Worm (Caenorhabditis elegans) whole organism, L3 larva: ENCODE measurements around the gene scyl-1.

Source experiments
- R02D3.7 ChIP-seq: fragments of 150-350 bp; optimal IDR thresholded peaks from 2 replicates; lab custom pipeline; 2014; ENCODE audit warnings: missing biosample characterization, missing genetic modification characterization
- ZK546.5 ChIP-seq: sonication (generic microtip); optimal IDR thresholded peaks from 2 replicates; lab custom pipeline; 2017; ENCODE audit warnings: missing biosample characterization, missing genetic modification characterization
- aly-2 ChIP-seq: fragments of 150-350 bp; optimal IDR thresholded peaks from 2 replicates; lab custom pipeline; 2014; ENCODE audit warnings: missing biosample characterization, missing genetic modification characterization
- ama-1 ChIP-seq: fragments of 150-350 bp; optimal IDR thresholded peaks from 2 replicates; lab custom pipeline; 2018
- ceh-82 ChIP-seq: fragments of 150-350 bp; optimal IDR thresholded peaks from 2 replicates; lab custom pipeline; 2014; ENCODE audit warnings: missing biosample characterization, missing genetic modification characterization
- ceh-9 ChIP-seq: sonication (generic microtip); optimal IDR thresholded peaks from 2 replicates; lab custom pipeline; 2018; ENCODE audit warnings: missing biosample characterization, missing genetic modification characterization
- daf-12 ChIP-seq: fragments of 150-350 bp; optimal IDR thresholded peaks from 2 replicates; lab custom pipeline; 2014; ENCODE audit warnings: missing biosample characterization, missing genetic modification reagents, missing genetic modification characterization
- egl-27 ChIP-seq: sonication (generic microtip); optimal IDR thresholded peaks from 4 replicates; lab custom pipeline; 2017; ENCODE audit warnings: missing biosample characterization, missing genetic modification reagents, missing genetic modification characterization
- egl-5 ChIP-seq: fragments of 150-350 bp; optimal IDR thresholded peaks from 2 replicates; lab custom pipeline; 2017; ENCODE audit warnings: missing biosample characterization, missing genetic modification reagents, missing genetic modification characterization, inconsistent platforms
- elt-3 ChIP-seq, 3 experiments: fragments of 150-350 bp in 1 of 3; sonication (generic microtip) in 2 of 3; optimal IDR thresholded peaks; 2 replicates in 2 of 3; 4 replicates in 1 of 3; lab custom pipeline; 2014 to 2017; ENCODE audit warnings: missing biosample characterization in 3 of 3, missing genetic modification characterization in 3 of 3
- eor-1 ChIP-seq, 2 experiments: fragments of 150-350 bp; optimal IDR thresholded peaks; 2 replicates each; lab custom pipeline; 2014 to 2018; ENCODE audit warnings: missing biosample characterization in 2 of 2, missing genetic modification characterization in 2 of 2
- fkh-10 ChIP-seq: sonication (generic microtip); optimal IDR thresholded peaks from 2 replicates; lab custom pipeline; 2017; ENCODE audit warnings: missing biosample characterization, missing genetic modification reagents, missing genetic modification characterization
- fkh-2 ChIP-seq: fragments of 150-350 bp; optimal IDR thresholded peaks from 2 replicates; lab custom pipeline; 2014; ENCODE audit warnings: missing biosample characterization, missing genetic modification reagents, missing genetic modification characterization
- fos-1 ChIP-seq: fragments of 150-350 bp; optimal IDR thresholded peaks from 2 replicates; lab custom pipeline; 2014; ENCODE audit warnings: missing biosample characterization, missing genetic modification characterization
- hmg-11 ChIP-seq: sonication (generic microtip); optimal IDR thresholded peaks from 2 replicates; lab custom pipeline; 2016; ENCODE audit warnings: missing genetic modification characterization, missing compliant biosample characterization
- lin-15B ChIP-seq: fragments of 150-350 bp; optimal IDR thresholded peaks from 2 replicates; lab custom pipeline; 2014; ENCODE audit warnings: missing biosample characterization, missing genetic modification characterization
- lsy-12 ChIP-seq: sonication (generic microtip); optimal IDR thresholded peaks from 2 replicates; lab custom pipeline; 2016; ENCODE audit warnings: mild to moderate bottlenecking, missing genetic modification characterization, missing compliant biosample characterization
- nfya-1 ChIP-seq: sonication (generic microtip); optimal IDR thresholded peaks from 2 replicates; lab custom pipeline; 2017; ENCODE audit warnings: missing genetic modification characterization, mild to moderate bottlenecking, missing compliant biosample characterization, antibody characterized with exemption, moderate library complexity; ENCODE audit not compliant: insufficient read depth
- nhr-11 ChIP-seq: fragments of 150-350 bp; optimal IDR thresholded peaks from 2 replicates; lab custom pipeline; 2014; ENCODE audit warnings: missing biosample characterization, missing genetic modification characterization
- nhr-12 ChIP-seq: fragments of 150-350 bp; optimal IDR thresholded peaks from 2 replicates; lab custom pipeline; 2014; ENCODE audit warnings: missing biosample characterization, missing genetic modification characterization
- nhr-23 ChIP-seq: fragments of 150-350 bp; optimal IDR thresholded peaks from 2 replicates; lab custom pipeline; 2014; ENCODE audit warnings: missing biosample characterization, missing genetic modification reagents, missing genetic modification characterization
- nhr-28 ChIP-seq: fragments of 150-350 bp; optimal IDR thresholded peaks from 2 replicates; lab custom pipeline; 2014; ENCODE audit warnings: missing biosample characterization, missing genetic modification characterization
- nhr-43 ChIP-seq: sonication (generic microtip); optimal IDR thresholded peaks from 2 replicates; lab custom pipeline; 2016; ENCODE audit warnings: mild to moderate bottlenecking, missing genetic modification characterization, missing compliant biosample characterization; ENCODE audit not compliant: poor library complexity, severe bottlenecking
- nhr-67 ChIP-seq: fragments of 150-350 bp; optimal IDR thresholded peaks from 2 replicates; lab custom pipeline; 2014; ENCODE audit warnings: missing biosample characterization, missing genetic modification characterization
- nhr-76 ChIP-seq: fragments of 150-350 bp; sonication (generic microtip); optimal IDR thresholded peaks from 5 replicates; lab custom pipeline; 2014; ENCODE audit warnings: missing biosample characterization, missing genetic modification characterization
- nhr-77 ChIP-seq: fragments of 150-350 bp; optimal IDR thresholded peaks from 2 replicates; lab custom pipeline; 2014; ENCODE audit warnings: missing biosample characterization, missing genetic modification characterization
- pha-4 ChIP-seq: fragments of 150-350 bp; optimal IDR thresholded peaks from 2 replicates; lab custom pipeline; 2014; ENCODE audit warnings: missing biosample characterization, missing genetic modification reagents, missing genetic modification characterization
- pqm-1 ChIP-seq: fragments of 150-350 bp; optimal IDR thresholded peaks from 2 replicates; lab custom pipeline; 2017; ENCODE audit warnings: missing biosample characterization, missing genetic modification characterization, inconsistent platforms
- sea-2 ChIP-seq: fragments of 150-350 bp; sonication (generic microtip); optimal IDR thresholded peaks from 4 replicates; lab custom pipeline; 2014; ENCODE audit warnings: missing biosample characterization, missing genetic modification reagents, missing genetic modification characterization
- skn-1 ChIP-seq: fragments of 150-350 bp; optimal IDR thresholded peaks from 2 replicates; lab custom pipeline; 2014; ENCODE audit warnings: missing biosample characterization, missing genetic modification characterization
- snpc-4 ChIP-seq: fragments of 150-350 bp; optimal IDR thresholded peaks from 2 replicates; lab custom pipeline; 2014; ENCODE audit warnings: missing biosample characterization, missing genetic modification characterization
- tbx-2 ChIP-seq: sonication (generic microtip); optimal IDR thresholded peaks from 2 replicates; lab custom pipeline; 2016; ENCODE audit warnings: mild to moderate bottlenecking, missing genetic modification characterization, missing compliant biosample characterization
- unc-39 ChIP-seq: sonication (generic microtip); optimal IDR thresholded peaks from 4 replicates; lab custom pipeline; 2017; ENCODE audit warnings: missing biosample characterization, missing genetic modification characterization
- unc-62 ChIP-seq: fragments of 150-350 bp; sonication (generic microtip); optimal IDR thresholded peaks from 4 replicates; lab custom pipeline; 2014; ENCODE audit warnings: missing biosample characterization, missing genetic modification reagents, missing genetic modification characterization
- zag-1 ChIP-seq: fragments of 150-350 bp; optimal IDR thresholded peaks from 2 replicates; lab custom pipeline; 2014; ENCODE audit warnings: missing biosample characterization, missing genetic modification characterization
- ztf-11 ChIP-seq: fragments of 150-350 bp; optimal IDR thresholded peaks from 2 replicates; lab custom pipeline; 2014; ENCODE audit warnings: missing biosample characterization, missing genetic modification characterization
- ztf-4 ChIP-seq: fragments of 150-350 bp; optimal IDR thresholded peaks from 2 replicates; lab custom pipeline; 2014; ENCODE audit warnings: missing biosample characterization, missing genetic modification characterization

scyl-1 gene

ce11 chrV:13020014-13020413 lies 21.5 kb downstream of the scyl-1 start:
- TF ChIP-seq nhr-12: no peak
- TF ChIP-seq lin-15B: no peak
- TF ChIP-seq nhr-77 (tag; lab: Kevin White, UChicago): no peak
- no peak for TF ChIP-seq nhr-76
- no peak for TF ChIP-seq daf-12
- TF ChIP-seq nhr-23: no peak
- TF ChIP-seq ceh-9 (tag; lab: Kevin White, UChicago): no peak
- TF ChIP-seq snpc-4 (tag; lab: Kevin White, UChicago): no peak
- TF ChIP-seq nhr-11 (tag; lab: Kevin White, UChicago): no peak
- TF ChIP-seq ama-1 (lab: Kevin White, UChicago): no peak
- TF ChIP-seq hmg-11 (tag; lab: Kevin White, UChicago): no peak
- no peak for TF ChIP-seq fkh-10 (GFP tag; lab: Kevin White, UChicago)
- no peak for TF ChIP-seq elt-3 (tag; optimal IDR thresholded peaks at IDR 0.05; lab: Kevin White, UChicago)
- TF ChIP-seq egl-27: no peak
- no peak for TF ChIP-seq nfya-1 (tag; lab: Kevin White, UChicago)
- no peak for TF ChIP-seq unc-62 (GFP tag; lab: Kevin White, UChicago)
- TF ChIP-seq ztf-4 (tag; lab: Kevin White, UChicago): no peak
- TF ChIP-seq sea-2 (GFP tag; lab: Kevin White, UChicago): no peak
- TF ChIP-seq tbx-2 (tag; lab: Kevin White, UChicago): no peak

ce11 chrV:13018761-13019160 lies 22.8 kb downstream of the scyl-1 start, which contains the start of gene fmi-1:
fmi-1 (plus strand) TSS chrV:13019061.
- TF ChIP-seq nhr-23 (no peak), fkh-2 (tag; lab: Kevin White, UChicago) (no peak), tbx-2 (tag; lab: Kevin White, UChicago) (no peak), ZK546.5 (no peak), ztf-11 (no peak), zag-1 (tag; lab: Kevin White, UChicago) (no peak)

- TF ChIP-seq ztf-4 (tag; lab: Kevin White, UChicago) (no peak), nhr-67 (no peak), unc-62 (GFP tag; lab: Kevin White, UChicago) (no peak), lin-15B (no peak), nhr-11 (tag; lab: Kevin White, UChicago) (no peak), ZK546.5 (no peak), ama-1 (lab: Kevin White, UChicago) (no peak), nhr-43 (tag; lab: Kevin White, UChicago) (no peak)
These were observed 23.3 kb downstream of the scyl-1 start for ce11 chrV:13018233-13018632.

- TF ChIP-seq lin-15B (no peak), R02D3.7 (tag; lab: Kevin White, UChicago) (no peak), ceh-82 (tag; lab: Kevin White, UChicago) (no peak), fos-1 (tag; lab: Kevin White, UChicago) (no peak), daf-12 (no peak), pqm-1 (no peak), skn-1 (tag; lab: Kevin White, UChicago) (no peak), nhr-28 (no peak), egl-27 (no peak), nhr-12 (no peak), hmg-11 (tag; lab: Kevin White, UChicago) (no peak), egl-5 (tag; lab: Kevin White, UChicago) (no peak)
These were observed 27.7 kb downstream of the scyl-1 start, which contains the start of gene F15B9.6 for ce11 chrV:13013844-13014243. F15B9.6 (plus strand) TSS chrV:13014144.

ce11 chrV:13013158-13013557 lies 28.4 kb downstream of the scyl-1 start, which contains the start of gene try-10:
try-10 (minus strand) TSS chrV:13013258.
- TF ChIP-seq unc-39 (tag; lab: Kevin White, UChicago) (no peak), aly-2 (tag; lab: Kevin White, UChicago) (no peak), sea-2 (GFP tag; lab: Kevin White, UChicago) (no peak), ama-1 (lab: Kevin White, UChicago) (no peak), pqm-1 (no peak), pha-4 (tag; lab: Kevin White, UChicago) (no peak), nhr-43 (tag; lab: Kevin White, UChicago) (no peak), lsy-12 (tag; lab: Kevin White, UChicago) (no peak), daf-12 (no peak), eor-1 (tag; optimal IDR thresholded peaks at IDR 0.05; lab: Kevin White, UChicago) (no peak), hmg-11 (tag; lab: Kevin White, UChicago) (no peak)
